Worm (Caenorhabditis elegans) whole organism, L1 larva: Measurements from ENCODE around the gene math-14.
"Not testable (repeated sequence)": the region's sequence is repeated elsewhere in the genome, so short reads cannot be mapped to it uniquely, and the experiment has no call there.

Source experiments
- ama-1 ChIP-seq: fragments of 150-350 bp; optimal IDR thresholded peaks from 2 replicates; lab custom pipeline; 2014
- elt-2 ChIP-seq: sonication (generic microtip); optimal IDR thresholded peaks from 2 replicates; lab custom pipeline; 2016; ENCODE audit warnings: missing genetic modification characterization, mild to moderate bottlenecking, inconsistent platforms, missing compliant biosample characterization, missing genetic modification reagents
- jun-1 ChIP-seq: fragments of 150-350 bp; optimal IDR thresholded peaks from 2 replicates; lab custom pipeline; 2014; ENCODE audit warnings: missing biosample characterization, missing genetic modification reagents, missing genetic modification characterization
- mep-1 ChIP-seq: fragments of 150-350 bp; optimal IDR thresholded peaks from 2 replicates; lab custom pipeline; 2014; ENCODE audit warnings: missing biosample characterization, missing genetic modification characterization
- nhr-12 ChIP-seq: sonication (generic microtip); optimal IDR thresholded peaks from 2 replicates; lab custom pipeline; 2017; ENCODE audit warnings: missing biosample characterization, missing genetic modification characterization
- nhr-47 ChIP-seq: sonication (generic microtip); optimal IDR thresholded peaks from 2 replicates; lab custom pipeline; 2016; ENCODE audit warnings: mild to moderate bottlenecking, missing genetic modification characterization, moderate library complexity, missing compliant biosample characterization
- sptf-1 ChIP-seq: fragments of 150-350 bp; optimal IDR thresholded peaks from 2 replicates; lab custom pipeline; 2014; ENCODE audit warnings: missing biosample characterization, missing genetic modification characterization
- tbx-2 ChIP-seq: sonication (generic microtip); optimal IDR thresholded peaks from 2 replicates; lab custom pipeline; 2016; ENCODE audit warnings: missing genetic modification characterization, missing compliant biosample characterization
- unc-62 ChIP-seq: fragments of 150-350 bp; optimal IDR thresholded peaks from 2 replicates; lab custom pipeline; 2014; ENCODE audit warnings: missing biosample characterization, missing genetic modification reagents, missing genetic modification characterization
- zag-1 ChIP-seq: fragments of 150-350 bp; optimal IDR thresholded peaks from 2 replicates; lab custom pipeline; 2014; ENCODE audit warnings: missing biosample characterization, missing genetic modification characterization
- ztf-4 ChIP-seq: fragments of 150-350 bp; optimal IDR thresholded peaks from 2 replicates; lab custom pipeline; 2014; ENCODE audit warnings: missing biosample characterization, missing genetic modification characterization

DNA sequence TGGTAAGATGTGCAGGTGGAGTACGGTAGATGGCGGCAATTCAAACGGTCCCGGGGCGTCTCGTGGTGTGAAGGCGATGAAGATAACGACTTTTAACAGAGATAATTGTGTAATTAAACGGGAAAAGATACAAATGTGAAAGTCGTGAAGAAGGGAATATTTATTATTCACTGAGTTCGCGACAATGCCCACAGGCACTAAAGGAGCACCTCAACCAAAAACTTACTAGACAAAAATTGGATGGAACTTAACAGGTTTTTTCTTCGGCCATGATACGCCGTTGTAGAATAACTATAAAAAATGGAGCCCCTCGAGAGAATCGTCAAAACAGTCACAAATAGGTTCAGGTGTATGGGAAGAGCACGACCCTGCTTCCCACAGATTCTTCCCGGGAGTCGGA is 6.9 kb upstream of the math-14 start, which contains the start of gene fbxb-98:
- TF ChIP-seq unc-62 (GFP tag; lab: Kevin White, UChicago); mep-1 (tag; lab: Kevin White, UChicago); ztf-4 (tag; lab: Kevin White, UChicago); elt-2 (tag; lab: Kevin White, UChicago); nhr-47 (tag; lab: Kevin White, UChicago); nhr-12; jun-1 (tag; lab: Kevin White, UChicago); tbx-2; ama-1 (lab: Kevin White, UChicago); zag-1; sptf-1 (tag; lab: Kevin White, UChicago): not testable (repeated sequence)
